Fruit fly (Drosophila melanogaster) whole organism, embryonic: ENCODE results near the gene CG43165.

Experiments
- CG10366 ChIP-seq: fragments of 200-800 bp; sonication (Bioruptor generic); IDR thresholded peaks from 2 replicates; pipeline ENCODE4 v1.3.6; 2022; ENCODE audit warnings: missing biosample characterization, missing genetic modification characterization
- CG10543 ChIP-seq: fragments of 200-800 bp; sonication (Bioruptor generic); optimal IDR thresholded peaks from 3 replicates; lab custom pipeline; 2017; ENCODE audit warnings: missing biosample characterization, mild to moderate bottlenecking, missing genetic modification characterization, moderate library complexity
- CG11560 ChIP-seq: fragments of 200-800 bp; sonication (Bioruptor generic); IDR thresholded peaks from 3 replicates; pipeline ENCODE4 v1.3.6; 2022; ENCODE audit warnings: missing biosample characterization, missing genetic modification characterization
- CG16815 ChIP-seq: fragments of 200-800 bp; sonication (Bioruptor generic); optimal IDR thresholded peaks from 3 replicates; lab custom pipeline; 2017; ENCODE audit warnings: missing biosample characterization, mild to moderate bottlenecking, missing genetic modification characterization
- CG9215 ChIP-seq: fragments of 200-800 bp; sonication (Bioruptor generic); IDR thresholded peaks from 2 replicates; pipeline ENCODE4 v1.3.6; 2022; ENCODE audit warnings: missing biosample characterization, missing genetic modification characterization
- Hand ChIP-seq: fragments of 200-800 bp; sonication (Bioruptor generic); optimal IDR thresholded peaks from 2 replicates; lab custom pipeline; 2017; ENCODE audit warnings: mild to moderate bottlenecking, missing biosample characterization, missing genetic modification reagents, missing genetic modification characterization
- Lpt ChIP-seq: fragments of >200 bp; optimal IDR thresholded peaks from 2 replicates; lab custom pipeline; 2018; ENCODE audit warnings: missing biosample characterization, missing genetic modification characterization
- Optix ChIP-seq: fragments of 200-800 bp; sonication (Bioruptor generic); IDR thresholded peaks from 3 replicates; pipeline ENCODE4 v1.3.6; 2022; ENCODE audit warnings: missing biosample characterization, missing genetic modification characterization
- ci ChIP-seq: fragments of 200-800 bp; sonication (Bioruptor generic); IDR thresholded peaks from 3 replicates; pipeline ENCODE4 v1.3.6; 2022; ENCODE audit warnings: missing biosample characterization, missing genetic modification characterization
- dm ChIP-seq: fragments of 200-800 bp; sonication (Bioruptor generic); optimal IDR thresholded peaks from 3 replicates; lab custom pipeline; 2016; ENCODE audit warnings: missing biosample characterization, missing genetic modification characterization
- so ChIP-seq: fragments of 200-800 bp; sonication (Bioruptor generic); IDR thresholded peaks from 3 replicates; pipeline ENCODE4 v1.3.6; 2022; ENCODE audit warnings: missing biosample characterization, missing genetic modification characterization
- vnd ChIP-seq: fragments of 200-800 bp; sonication (Bioruptor generic); IDR thresholded peaks from 3 replicates; pipeline ENCODE4 v1.3.6; 2022; ENCODE audit warnings: missing biosample characterization, missing genetic modification characterization; ENCODE audit not compliant: partially characterized antibody

DNA sequence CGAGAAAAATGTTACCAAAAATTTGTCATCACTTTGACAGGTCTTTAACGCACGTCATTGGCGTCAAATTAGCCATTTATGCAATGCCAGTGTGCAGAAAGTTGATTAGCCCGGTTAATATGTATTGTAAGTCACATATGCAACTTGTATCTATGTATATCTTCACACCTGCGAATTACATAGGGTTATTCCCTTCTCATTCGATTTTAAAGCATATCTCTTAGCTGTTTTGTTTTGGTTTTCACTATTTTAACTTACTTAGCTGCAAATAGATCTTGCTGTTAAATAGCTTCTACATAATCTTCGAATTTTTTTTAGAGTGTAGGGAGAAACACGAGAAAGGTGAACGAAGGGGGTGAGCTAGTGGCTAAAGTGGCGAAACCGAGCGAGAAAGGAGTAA lies 36.2 kb upstream of the CG43165 start:
- TF ChIP-seq Hand (GFP tag; lab: Kevin White, UChicago): no peak
- TF ChIP-seq dm (GFP tag; lab: Kevin White, UChicago): no peak
- TF ChIP-seq CG11560: no peak
- TF ChIP-seq Optix (GFP tag; lab: Robert Waterston, UW): no peak
- no peak for TF ChIP-seq vnd (GFP tag; lab: Robert Waterston, UW)
- TF ChIP-seq CG10543 (GFP tag; lab: Kevin White, UChicago): no peak
- no peak for TF ChIP-seq Lpt (GFP tag; lab: Kevin White, UChicago)
- TF ChIP-seq CG16815: no peak
- TF ChIP-seq CG9215 (GFP tag; lab: Robert Waterston, UW): no peak
- no peak for TF ChIP-seq so (GFP tag; lab: Robert Waterston, UW)
- TF ChIP-seq CG10366 (GFP tag; lab: Robert Waterston, UW): no peak
- TF ChIP-seq ci (GFP tag; lab: Robert Waterston, UW): no peak
